Fruit fly (Drosophila melanogaster): ENCODE results near the gene Ilp3.

Gene Ilp3

dm6 chr3L:9751625-9752024 lies 50.3 kb downstream of the Ilp3 start (continued):
- TF ChIP-seq CG2199 (GFP tag; IDR thresholded peaks at IDR 0.05) = peak; percentile 43; the same call in 1 of the 3 replicates
- no peak for TF ChIP-seq CG14441 (GFP tag; IDR thresholded peaks at IDR 0.05)
- 0 out of 2 replicates have a peak, but pooled peaks have one; percentile 24 for TF ChIP-seq Ptx1 (GFP tag; IDR thresholded peaks at IDR 0.05)
- peak; percentile 39; the same call in 1 of the 2 replicates for TF ChIP-seq CG9932 (GFP tag; IDR thresholded peaks at IDR 0.05)
- no peak for TF ChIP-seq fu2 (GFP tag; optimal IDR thresholded peaks at IDR 0.05)
- TF ChIP-seq en (GFP tag; optimal IDR thresholded peaks at IDR 0.05) = no peak
- no peak for TF ChIP-seq wor (GFP tag; IDR thresholded peaks at IDR 0.05)
- no peak for TF ChIP-seq CG16863 (GFP tag; optimal IDR thresholded peaks at IDR 0.05)
- TF ChIP-seq Opbp (GFP tag; IDR thresholded peaks at IDR 0.05; ENCODE audit: partially characterized antibody) = 0 out of 3 replicates have a peak, but pooled peaks have one; percentile 41
- peak; percentile 55 for TF ChIP-seq CG32532 (GFP tag; IDR thresholded peaks at IDR 0.05)
- TF ChIP-seq gsb (GFP tag; IDR thresholded peaks at IDR 0.05) = no peak
- no peak for TF ChIP-seq cato (GFP tag; optimal IDR thresholded peaks at IDR 0.05; ENCODE audit: borderline replicate concordance)
- TF ChIP-seq Dip2 (GFP tag; IDR thresholded peaks at IDR 0.05) = no peak
- 0 out of 2 replicates have a peak, but pooled peaks have one; percentile 13 for TF ChIP-seq H2.0 (GFP tag; IDR thresholded peaks at IDR 0.05)
- peak; percentile 11; the same call in 1 of the 2 replicates for TF ChIP-seq NFAT (GFP tag; IDR thresholded peaks at IDR 0.05)
- TF ChIP-seq CG14710 (tag; optimal IDR thresholded peaks at IDR 0.05) = no peak
- TF ChIP-seq Bgb (GFP tag; IDR thresholded peaks at IDR 0.05; ENCODE audit: partially characterized antibody) = peak; percentile 42; the same call in 1 of the 2 replicates
- TF ChIP-seq knrl (GFP tag; IDR thresholded peaks at IDR 0.05; ENCODE audit: partially characterized antibody) = 0 out of 3 replicates have a peak, but pooled peaks have one; percentile 30
- peak; percentile 10; the same call in 1 of the 3 replicates for TF ChIP-seq CG11456 (GFP tag; IDR thresholded peaks at IDR 0.05)
- no peak for TF ChIP-seq Hmr (GFP tag; optimal IDR thresholded peaks at IDR 0.05)
- TF ChIP-seq CTCF (GFP tag; optimal IDR thresholded peaks at IDR 0.05) = peak; percentile 91
- peak; percentile 37 for TF ChIP-seq CG11504 (tag; optimal IDR thresholded peaks at IDR 0.05)
- TF ChIP-seq CG6683 (GFP tag; optimal IDR thresholded peaks at IDR 0.05) = no peak
- no peak for TF ChIP-seq CG13624 (GFP tag; optimal IDR thresholded peaks at IDR 0.05)
- TF ChIP-seq nom (GFP tag; optimal IDR thresholded peaks at IDR 0.05) = no peak
- TF ChIP-seq CG4820 (GFP tag; optimal IDR thresholded peaks at IDR 0.05) = no peak
- peak; percentile 5 for TF ChIP-seq Myb (GFP tag; optimal IDR thresholded peaks at IDR 0.05)
- TF ChIP-seq klu (GFP tag; IDR thresholded peaks at IDR 0.05) = no peak
- TF ChIP-seq ttk (GFP tag; IDR thresholded peaks at IDR 0.05) = peak; percentile 25; the same call in 1 of the 2 replicates
- peak; percentile 56 for TF ChIP-seq pita (GFP tag; optimal IDR thresholded peaks at IDR 0.05)
- TF ChIP-seq ewg (GFP tag; optimal IDR thresholded peaks at IDR 0.05) = peak; percentile 97
- no peak for TF ChIP-seq nmo (GFP tag; optimal IDR thresholded peaks at IDR 0.05)
- no peak for TF ChIP-seq B-H2 (GFP tag; optimal IDR thresholded peaks at IDR 0.05)
- TF ChIP-seq seq (GFP tag; IDR thresholded peaks at IDR 0.05) = peak; percentile 78
- peak; percentile 26 for TF ChIP-seq CG2712 (tag; optimal IDR thresholded peaks at IDR 0.05)
